ENCODE assay signal across 7 worm cellular contexts in the genomic region with DNA sequence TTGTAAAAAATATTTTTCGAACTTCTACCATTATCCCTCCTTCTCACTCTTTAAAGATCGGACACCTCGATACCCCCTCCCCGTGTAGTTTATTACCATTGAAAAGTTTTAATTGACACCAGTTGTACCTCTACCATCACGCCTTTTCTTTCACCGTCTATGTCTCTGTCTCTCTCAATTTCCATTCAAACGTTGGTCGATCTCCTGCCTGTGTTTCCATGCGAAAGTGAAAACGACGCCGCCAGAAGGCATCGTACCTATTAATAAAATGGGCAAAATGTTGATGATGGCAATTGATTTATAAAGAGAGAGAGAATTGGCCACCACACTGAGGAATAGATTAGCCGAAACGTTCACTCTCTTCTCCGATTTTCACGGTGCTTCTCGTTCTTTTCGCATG.
TF ChIP-seq lines count a peak whose summit lies in the region.

No protein-coding gene starts in this region.

TF ChIP-seq in whole organism, L1 larva, 84 proteins besides CTCF, POLR2A, EP300 and RAD21 (continues in another document):
- peak; percentile 5 for TF ChIP-seq nhr-71 (tag; optimal IDR thresholded peaks at IDR 0.05; lab: Kevin White, UChicago)
- no peak for TF ChIP-seq sup-37 (GFP tag; optimal IDR thresholded peaks at IDR 0.05; lab: Kevin White, UChicago)
- no peak for TF ChIP-seq hlh-17 (GFP tag; optimal IDR thresholded peaks at IDR 0.05; lab: Kevin White, UChicago; ENCODE audit: borderline replicate concordance)
- TF ChIP-seq rnt-1 (tag; optimal IDR thresholded peaks at IDR 0.05; lab: Kevin White, UChicago) = peak; percentile 17
- TF ChIP-seq nhr-20 (tag; optimal IDR thresholded peaks at IDR 0.05; lab: Kevin White, UChicago) = peak; percentile 17
- peak; percentile 75 for TF ChIP-seq nhr-85 (tag; lab: Kevin White, UChicago)
- peak; percentile 67 for TF ChIP-seq lin-14 (GFP tag; optimal IDR thresholded peaks at IDR 0.05; lab: Kevin White, UChicago)
- TF ChIP-seq jun-1 (tag; optimal IDR thresholded peaks at IDR 0.05; lab: Kevin White, UChicago) = no peak
- no peak for TF ChIP-seq ceh-88 (GFP tag; IDR thresholded peaks at IDR 0.05; lab: Robert Waterston, UW)
- no peak for TF ChIP-seq nhr-90 (tag; optimal IDR thresholded peaks at IDR 0.05; lab: Kevin White, UChicago; ENCODE audit: poor library complexity)
- TF ChIP-seq nhr-84 (tag; optimal IDR thresholded peaks at IDR 0.05; lab: Kevin White, UChicago) = no peak
- peak in 1 of 2 experiments; percentile 17 for TF ChIP-seq mdl-1 (tag; optimal IDR thresholded peaks at IDR 0.05; lab: Kevin White, UChicago)

TF ChIP-seq in whole organism, L2 larva, 48 proteins besides CTCF, POLR2A, EP300 and RAD21:
- TF ChIP-seq nhr-25 (tag; optimal IDR thresholded peaks at IDR 0.05; lab: Kevin White, UChicago) = peak; percentile 67
- no peak for TF ChIP-seq C34F6.9 (tag; optimal IDR thresholded peaks at IDR 0.05; lab: Kevin White, UChicago)
- TF ChIP-seq mbf-1 (tag; optimal IDR thresholded peaks at IDR 0.05; lab: Kevin White, UChicago) = no peak
- TF ChIP-seq crh-2 (tag; optimal IDR thresholded peaks at IDR 0.05; lab: Kevin White, UChicago) = peak; percentile 12
- TF ChIP-seq fos-1 (tag; optimal IDR thresholded peaks at IDR 0.05; lab: Kevin White, UChicago) = peak; percentile 0
- TF ChIP-seq sma-9 (GFP tag; optimal IDR thresholded peaks at IDR 0.05; lab: Kevin White, UChicago) = peak; percentile 42
- no peak for TF ChIP-seq sma-9 (tag; optimal IDR thresholded peaks at IDR 0.05; lab: Kevin White, UChicago)
- peak; percentile 95 for TF ChIP-seq blmp-1 (tag; optimal IDR thresholded peaks at IDR 0.05; lab: Kevin White, UChicago; ENCODE audit: insufficient read depth)
- TF ChIP-seq ceh-16 (tag; optimal IDR thresholded peaks at IDR 0.05; lab: Kevin White, UChicago) = peak; percentile 74
- no peak for TF ChIP-seq elt-3 (tag; optimal IDR thresholded peaks at IDR 0.05; lab: Kevin White, UChicago)
- TF ChIP-seq nhr-129 (tag; optimal IDR thresholded peaks at IDR 0.05; lab: Kevin White, UChicago) = peak; percentile 76
- peak; percentile 74 for TF ChIP-seq sem-4 (tag; optimal IDR thresholded peaks at IDR 0.05; lab: Kevin White, UChicago)
- no peak for TF ChIP-seq peb-1 (tag; optimal IDR thresholded peaks at IDR 0.05; lab: Kevin White, UChicago)
TF ChIP-seq in whole organism, L2 larva: peak in this region for 8.

TF ChIP-seq in whole organism, L3 larva, 47 proteins besides CTCF, POLR2A, EP300 and RAD21 (continues in another document):
- no peak for TF ChIP-seq lsy-12 (tag; optimal IDR thresholded peaks at IDR 0.05; lab: Kevin White, UChicago)
- no peak for TF ChIP-seq mml-1 (tag; optimal IDR thresholded peaks at IDR 0.05; lab: Kevin White, UChicago)
- TF ChIP-seq R02D3.7 (tag; optimal IDR thresholded peaks at IDR 0.05; lab: Kevin White, UChicago) = no peak
- no peak for TF ChIP-seq nhr-43 (tag; optimal IDR thresholded peaks at IDR 0.05; lab: Kevin White, UChicago; ENCODE audit: poor library complexity, severe bottlenecking)
- no peak for TF ChIP-seq nhr-237 (tag; optimal IDR thresholded peaks at IDR 0.05; lab: Kevin White, UChicago)
- no peak for TF ChIP-seq ceh-82 (tag; optimal IDR thresholded peaks at IDR 0.05; lab: Kevin White, UChicago)
- TF ChIP-seq elt-1 (tag; optimal IDR thresholded peaks at IDR 0.05; lab: Kevin White, UChicago) = peak; percentile 52
- no peak for TF ChIP-seq sea-2 (GFP tag; optimal IDR thresholded peaks at IDR 0.05; lab: Kevin White, UChicago)
- TF ChIP-seq nhr-25 (tag; optimal IDR thresholded peaks at IDR 0.05; lab: Kevin White, UChicago) = peak; percentile 59
- TF ChIP-seq egl-5 (tag; optimal IDR thresholded peaks at IDR 0.05; lab: Kevin White, UChicago) = peak; percentile 62
- TF ChIP-seq aly-2 (tag; optimal IDR thresholded peaks at IDR 0.05; lab: Kevin White, UChicago) = no peak
- no peak for TF ChIP-seq lin-39 (tag; optimal IDR thresholded peaks at IDR 0.05; lab: Kevin White, UChicago)
- TF ChIP-seq nhr-76 (tag; optimal IDR thresholded peaks at IDR 0.05; lab: Kevin White, UChicago) = no peak

TF ChIP-seq in whole organism, L4 larva, 104 proteins besides CTCF, POLR2A, EP300 and RAD21 (continues in another document):
- TF ChIP-seq mdl-1 (tag; optimal IDR thresholded peaks at IDR 0.05; lab: Kevin White, UChicago) (peak in 1 of 2 experiments; percentile 17), hlh-11 (tag; optimal IDR thresholded peaks at IDR 0.05; lab: Kevin White, UChicago) (peak; percentile 19), egl-27 (tag; optimal IDR thresholded peaks at IDR 0.05; lab: Kevin White, UChicago) (no peak), F44E2.7 (GFP tag; IDR thresholded peaks at IDR 0.05; lab: Robert Waterston, UW) (no peak), zip-2 (tag; optimal IDR thresholded peaks at IDR 0.05; lab: Kevin White, UChicago) (no peak), snpc-1.2 (GFP tag; IDR thresholded peaks at IDR 0.05; lab: Robert Waterston, UW) (no peak), lir-3 (tag; optimal IDR thresholded peaks at IDR 0.05; lab: Kevin White, UChicago) (no peak), lin-13 (GFP tag; optimal IDR thresholded peaks at IDR 0.05; lab: Kevin White, UChicago) (no peak), aha-1 (tag; lab: Kevin White, UChicago) (peak; percentile 36), attf-4 (tag; optimal IDR thresholded peaks at IDR 0.05; lab: Kevin White, UChicago) (no peak), dmd-9 (GFP tag; IDR thresholded peaks at IDR 0.05; lab: Robert Waterston, UW) (no peak), saeg-2 (GFP tag; IDR thresholded peaks at IDR 0.05; lab: Robert Waterston, UW) (no peak), nhr-111 (GFP tag; optimal IDR thresholded peaks at IDR 0.05; lab: Kevin White, UChicago) (no peak), nhr-25 (tag; optimal IDR thresholded peaks at IDR 0.05; lab: Kevin White, UChicago; ENCODE audit: borderline replicate concordance, insufficient read depth) (peak; percentile 6)

TF ChIP-seq in whole organism, late embryonic, 69 proteins besides CTCF, POLR2A, EP300 and RAD21:
- no peak for TF ChIP-seq nhr-232 (tag; optimal IDR thresholded peaks at IDR 0.05; lab: Kevin White, UChicago)
- TF ChIP-seq pros-1 (tag; optimal IDR thresholded peaks at IDR 0.05; lab: Kevin White, UChicago) = peak; percentile 37
- TF ChIP-seq ceh-31 (tag; optimal IDR thresholded peaks at IDR 0.05; lab: Kevin White, UChicago) = peak; percentile 67

TF ChIP-seq in whole organism, mixed stage, embryonic, 35 proteins besides CTCF, POLR2A, EP300 and RAD21:
- TF ChIP-seq blmp-1 (tag; optimal IDR thresholded peaks at IDR 0.05; lab: Kevin White, UChicago) (peak; percentile 77), mab-5 (tag; optimal IDR thresholded peaks at IDR 0.05; lab: Kevin White, UChicago) (no peak), bed-3 (GFP tag; optimal IDR thresholded peaks at IDR 0.05; lab: Kevin White, UChicago) (no peak), ham-2 (GFP tag; optimal IDR thresholded peaks at IDR 0.05; lab: Kevin White, UChicago) (peak; percentile 35)

TF ChIP-seq in whole organism, young adult, 124 proteins besides CTCF, POLR2A, EP300 and RAD21:
- peak; percentile 2 for TF ChIP-seq nhr-80 (tag; optimal IDR thresholded peaks at IDR 0.05; lab: Kevin White, UChicago)
- TF ChIP-seq attf-6 (GFP tag; IDR thresholded peaks at IDR 0.05; lab: Robert Waterston, UW) = no peak
- no peak for TF ChIP-seq T26A5.8 (tag; optimal IDR thresholded peaks at IDR 0.05; lab: Kevin White, UChicago)
- 0 out of 2 replicates have a peak, but pooled peaks have one; percentile 14 for TF ChIP-seq C06A6.2 (GFP tag; conservative IDR thresholded peaks at IDR 0.05; lab: Robert Waterston, UW)
- TF ChIP-seq pha-4 (tag; optimal IDR thresholded peaks at IDR 0.05; lab: Kevin White, UChicago) = no peak
TF ChIP-seq in whole organism, young adult: peak in this region for 2.
